Worm (Caenorhabditis elegans) whole organism, young adult: ENCODE measurements around the gene C34D4.4.

ENCODE experiments used
- B0261.1 ChIP-seq: sonication (generic microtip); optimal IDR thresholded peaks from 2 replicates; lab custom pipeline; 2016; ENCODE audit warnings: mild to moderate bottlenecking, missing genetic modification characterization, moderate library complexity, missing compliant biosample characterization
- C06A6.2 ChIP-seq: fragments of 200-800 bp; sonication (Bioruptor generic); conservative IDR thresholded peaks from 2 replicates; pipeline ENCODE4 v1.3.6; 2022; ENCODE audit warnings: missing genetic modification characterization, missing compliant biosample characterization
- F23B12.7 ChIP-seq: sonication (generic microtip); optimal IDR thresholded peaks from 2 replicates; lab custom pipeline; 2017; ENCODE audit warnings: missing genetic modification characterization, mild to moderate bottlenecking, missing compliant biosample characterization, antibody characterized with exemption, moderate library complexity; ENCODE audit not compliant: insufficient read depth
- F37B4.10 ChIP-seq: fragments of 200-800 bp; sonication (Bioruptor generic); IDR thresholded peaks from 2 replicates; pipeline ENCODE4 v1.3.6; 2022; ENCODE audit warnings: missing genetic modification characterization, missing compliant biosample characterization
- F49E8.2 ChIP-seq: sonication (generic microtip); optimal IDR thresholded peaks from 3 replicates; lab custom pipeline; 2017; ENCODE audit warnings: missing genetic modification characterization, mild to moderate bottlenecking, missing compliant biosample characterization, antibody characterized with exemption, moderate library complexity; ENCODE audit not compliant: insufficient read depth
- F57C9.4 ChIP-seq: sonication (generic microtip); optimal IDR thresholded peaks from 2 replicates; lab custom pipeline; 2017; ENCODE audit warnings: mild to moderate bottlenecking, missing genetic modification characterization, missing compliant biosample characterization
- Y67H2A.10 ChIP-seq: fragments of 200-800 bp; sonication (Bioruptor generic); conservative IDR thresholded peaks from 2 replicates; pipeline ENCODE4 v1.3.6; 2022; ENCODE audit warnings: missing genetic modification reagents, missing genetic modification characterization, missing compliant biosample characterization
- attf-5 ChIP-seq: fragments of 200-800 bp; sonication (Bioruptor generic); optimal IDR thresholded peaks from 2 replicates; lab custom pipeline; 2018; ENCODE audit warnings: mild to moderate bottlenecking, missing genetic modification characterization, missing compliant biosample characterization
- attf-6 ChIP-seq: fragments of 200-800 bp; sonication (Bioruptor generic); IDR thresholded peaks from 2 replicates; pipeline ENCODE4 v1.3.6; 2022; ENCODE audit warnings: missing genetic modification reagents, missing genetic modification characterization, missing compliant biosample characterization
- cebp-1 ChIP-seq, 2 experiments: fragments of 200-800 bp in 1 of 2; sonication (Bioruptor generic) in 1 of 2; sonication (generic microtip) in 1 of 2; IDR thresholded peaks in 1 of 2; optimal IDR thresholded peaks in 1 of 2; 2 replicates each; pipeline versions ENCODE4 v1.3.6 to Lab custom; 2017 to 2022; ENCODE audit warnings: missing compliant biosample characterization in 2 of 2, missing genetic modification characterization in 2 of 2, mild to moderate bottlenecking in 1 of 2, missing genetic modification reagents in 1 of 2, moderate library complexity in 1 of 2
- cebp-2 ChIP-seq: fragments of 200-800 bp; sonication (Bioruptor generic); IDR thresholded peaks from 2 replicates; pipeline ENCODE4 v1.3.6; 2022; ENCODE audit warnings: missing genetic modification characterization, missing compliant biosample characterization
- ceh-100 ChIP-seq: fragments of 200-800 bp; sonication (Bioruptor generic); IDR thresholded peaks from 2 replicates; pipeline ENCODE4 v1.3.6; 2022; ENCODE audit warnings: missing genetic modification reagents, missing genetic modification characterization, missing compliant biosample characterization
- ceh-27 ChIP-seq: fragments of 200-800 bp; sonication (Bioruptor generic); optimal IDR thresholded peaks from 2 replicates; lab custom pipeline; 2018; ENCODE audit warnings: mild to moderate bottlenecking, missing genetic modification characterization, moderate library complexity, missing compliant biosample characterization
- ceh-40 ChIP-seq: fragments of 200-800 bp; sonication (Bioruptor generic); IDR thresholded peaks from 2 replicates; pipeline ENCODE4 v1.3.6; 2022; ENCODE audit warnings: missing genetic modification characterization, missing compliant biosample characterization
- ceh-79 ChIP-seq: sonication (generic microtip); optimal IDR thresholded peaks from 2 replicates; lab custom pipeline; 2017; ENCODE audit warnings: mild to moderate bottlenecking, missing genetic modification characterization, missing compliant biosample characterization
- dpff-1 ChIP-seq: sonication (generic microtip); optimal IDR thresholded peaks from 2 replicates; lab custom pipeline; 2017; ENCODE audit warnings: mild to moderate bottlenecking, missing genetic modification characterization, missing compliant biosample characterization
- dpl-1 ChIP-seq: fragments of 150-350 bp; optimal IDR thresholded peaks from 2 replicates; lab custom pipeline; 2014; ENCODE audit warnings: missing biosample characterization, missing genetic modification reagents, missing genetic modification characterization
- egl-18 ChIP-seq: fragments of 200-800 bp; sonication (Bioruptor generic); IDR thresholded peaks from 2 replicates; pipeline ENCODE4 v1.3.6; 2022; ENCODE audit warnings: missing genetic modification reagents, missing genetic modification characterization, missing compliant biosample characterization
- hlh-12 ChIP-seq: sonication (generic microtip); optimal IDR thresholded peaks from 2 replicates; lab custom pipeline; 2016; ENCODE audit warnings: missing genetic modification characterization, missing compliant biosample characterization
- lag-1 ChIP-seq: fragments of 200-800 bp; sonication (Bioruptor generic); IDR thresholded peaks from 2 replicates; pipeline ENCODE4 v1.3.6; 2022; ENCODE audit warnings: missing genetic modification reagents, missing genetic modification characterization, missing compliant biosample characterization
- let-526 ChIP-seq: fragments of 200-800 bp; sonication (Bioruptor generic); IDR thresholded peaks from 2 replicates; pipeline ENCODE4 v1.3.6; 2022; ENCODE audit warnings: missing genetic modification reagents, missing genetic modification characterization, missing compliant biosample characterization
- lin-54 ChIP-seq: fragments of 200-800 bp; sonication (Bioruptor generic); optimal IDR thresholded peaks from 2 replicates; lab custom pipeline; 2018; ENCODE audit warnings: mild to moderate bottlenecking, missing genetic modification characterization, missing compliant biosample characterization
- lsl-1 ChIP-seq: fragments of 200-800 bp; sonication (Bioruptor generic); optimal IDR thresholded peaks from 2 replicates; lab custom pipeline; 2018; ENCODE audit warnings: mild to moderate bottlenecking, missing genetic modification characterization, moderate library complexity, missing compliant biosample characterization
- lsy-27 ChIP-seq: sonication (generic microtip); optimal IDR thresholded peaks from 2 replicates; lab custom pipeline; 2017; ENCODE audit warnings: missing genetic modification characterization, mild to moderate bottlenecking, missing compliant biosample characterization, antibody characterized with exemption, missing genotype, borderline replicate concordance; ENCODE audit not compliant: insufficient read depth
- madf-8 ChIP-seq: fragments of 200-800 bp; sonication (Bioruptor generic); conservative IDR thresholded peaks from 2 replicates; pipeline ENCODE4 v1.3.6; 2022; ENCODE audit warnings: missing genetic modification reagents, missing genetic modification characterization, missing compliant biosample characterization
- mxl-1 ChIP-seq: sonication (generic microtip); optimal IDR thresholded peaks from 2 replicates; lab custom pipeline; 2016; ENCODE audit warnings: missing genetic modification characterization, missing compliant biosample characterization
- nfya-2 ChIP-seq: fragments of 200-800 bp; sonication (Bioruptor generic); IDR thresholded peaks from 2 replicates; pipeline ENCODE4 v1.3.6; 2022; ENCODE audit warnings: missing genetic modification reagents, missing genetic modification characterization, missing compliant biosample characterization
- nhr-27 ChIP-seq: fragments of 200-800 bp; sonication (Bioruptor generic); optimal IDR thresholded peaks from 2 replicates; lab custom pipeline; 2018; ENCODE audit warnings: mild to moderate bottlenecking, missing genetic modification characterization, moderate library complexity, missing compliant biosample characterization
- rcor-1 ChIP-seq: fragments of 200-800 bp; sonication (Bioruptor generic); IDR thresholded peaks from 2 replicates; pipeline ENCODE4 v1.3.6; 2022; ENCODE audit warnings: missing genetic modification reagents, missing genetic modification characterization, missing compliant biosample characterization
- repo-1 ChIP-seq: sonication (generic microtip); optimal IDR thresholded peaks from 2 replicates; lab custom pipeline; 2017; ENCODE audit warnings: mild to moderate bottlenecking, missing genetic modification characterization, missing compliant biosample characterization
- sea-2 ChIP-seq: fragments of 200-800 bp; sonication (Bioruptor generic); IDR thresholded peaks from 2 replicates; pipeline ENCODE4 v1.3.6; 2022; ENCODE audit warnings: missing genetic modification characterization, missing compliant biosample characterization
- snpc-1.3 ChIP-seq: sonication (generic microtip); optimal IDR thresholded peaks from 2 replicates; lab custom pipeline; 2017; ENCODE audit warnings: missing genetic modification characterization, mild to moderate bottlenecking, missing compliant biosample characterization, antibody characterized with exemption, moderate library complexity, missing genotype, missing genetic modification reagents; ENCODE audit not compliant: insufficient read depth
- snpc-4 ChIP-seq, 5 experiments: fragments of 150-350 bp in 1 of 5; sonication (generic microtip) in 4 of 5; optimal IDR thresholded peaks; 2 replicates each; lab custom pipeline; 2014 to 2018; ENCODE audit warnings: missing genetic modification characterization in 5 of 5, missing biosample characterization in 3 of 5, antibody characterized with exemption in 2 of 5, mild to moderate bottlenecking in 2 of 5, missing compliant biosample characterization in 2 of 5, missing genotype in 2 of 5, moderate library complexity in 2 of 5, missing genetic modification reagents in 1 of 5
- somi-1 ChIP-seq: fragments of 200-800 bp; sonication (Bioruptor generic); optimal IDR thresholded peaks from 2 replicates; lab custom pipeline; 2018; ENCODE audit warnings: mild to moderate bottlenecking, missing genetic modification characterization, missing compliant biosample characterization
- tbp1 ChIP-seq: fragments of 200-800 bp; sonication (Bioruptor generic); optimal IDR thresholded peaks from 2 replicates; lab custom pipeline; 2018; ENCODE audit warnings: mild to moderate bottlenecking, missing genetic modification characterization, missing compliant biosample characterization
- unc-130 ChIP-seq: sonication (generic microtip); optimal IDR thresholded peaks from 2 replicates; lab custom pipeline; 2016; ENCODE audit warnings: missing genetic modification reagents, missing genetic modification characterization, missing compliant biosample characterization
- xnd-1 ChIP-seq: sonication (generic microtip); optimal IDR thresholded peaks from 2 replicates; lab custom pipeline; 2016; ENCODE audit warnings: missing genotype, missing genetic modification reagents, missing genetic modification characterization, missing compliant biosample characterization
- zim-3 ChIP-seq: sonication (generic microtip); optimal IDR thresholded peaks from 2 replicates; lab custom pipeline; 2017; ENCODE audit warnings: mild to moderate bottlenecking, missing genetic modification characterization, moderate library complexity, missing compliant biosample characterization
- ztf-18 ChIP-seq: sonication (generic microtip); optimal IDR thresholded peaks from 2 replicates; lab custom pipeline; 2016; ENCODE audit warnings: missing genotype, mild to moderate bottlenecking, missing genetic modification characterization, missing compliant biosample characterization
- ztf-26 ChIP-seq: sonication (generic microtip); optimal IDR thresholded peaks from 2 replicates; lab custom pipeline; 2017; ENCODE audit warnings: missing genetic modification characterization, missing compliant biosample characterization

C34D4.4 gene

DNA sequence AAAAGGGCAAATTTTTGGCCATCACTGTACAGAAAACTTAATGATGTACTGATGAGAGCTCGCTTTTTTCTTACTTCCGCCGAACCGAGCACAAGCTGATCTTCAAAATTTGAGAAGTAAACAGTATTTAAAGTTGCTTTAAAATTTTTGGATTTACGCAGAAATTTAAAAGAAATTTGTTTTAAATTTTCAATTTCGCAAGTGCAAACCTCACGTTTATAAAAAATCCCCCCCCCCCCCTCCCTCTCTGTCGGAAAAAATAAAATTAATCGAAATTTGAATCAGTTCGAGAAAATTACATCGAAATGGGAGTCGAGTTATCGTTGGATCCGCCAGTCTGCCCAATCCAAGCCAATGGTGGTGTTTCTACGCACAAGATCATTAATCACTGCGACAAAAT is 4.2 kb downstream of the C34D4.4 start, which contains the start of gene C34D4.3:
Gene C34D4.3, plus strand, starts transcription at position 301 of the 400 bp plus-strand sequence.
- no peak for TF ChIP-seq let-526 (GFP tag; lab: Robert Waterston, UW)
- no peak for TF ChIP-seq F23B12.7 (tag; lab: Kevin White, UChicago)
- TF ChIP-seq lin-54 (GFP tag; lab: Kevin White, UChicago) = no peak
- TF ChIP-seq ceh-40 = no peak
- TF ChIP-seq zim-3 (tag; lab: Kevin White, UChicago) = no peak
- no peak for TF ChIP-seq dpff-1 (tag; lab: Kevin White, UChicago)
- no peak for TF ChIP-seq nhr-27 (tag; lab: Kevin White, UChicago)
- TF ChIP-seq attf-6 = no peak
- no peak for TF ChIP-seq hlh-12
- TF ChIP-seq B0261.1 (tag; lab: Kevin White, UChicago) = no peak
- no peak for TF ChIP-seq snpc-1.3
- no peak for TF ChIP-seq snpc-4 (GFP tag; optimal IDR thresholded peaks at IDR 0.05; lab: Kevin White, UChicago)
- TF ChIP-seq snpc-4 (tag; optimal IDR thresholded peaks at IDR 0.05; lab: Kevin White, UChicago) = no peak

ce11 chrIV:7154356-7154755 is 5.2 kb downstream of the C34D4.4 start, which contains the start of gene C34D4.2:
TSS of gene C34D4.2 (plus strand) at chrIV:7154656.
- TF ChIP-seq dpl-1 (no peak), Y67H2A.10 (GFP tag; lab: Robert Waterston, UW) (no peak), ceh-27 (no peak), cebp-2 (GFP tag; lab: Robert Waterston, UW) (no peak), nfya-2 (no peak), unc-130 (GFP tag; lab: Kevin White, UChicago) (no peak), lsy-27 (tag; lab: Kevin White, UChicago) (no peak), F37B4.10 (no peak)

- TF ChIP-seq madf-8 (no peak), mxl-1 (tag; lab: Kevin White, UChicago) (no peak), ceh-100 (no peak), snpc-4 (GFP tag; optimal IDR thresholded peaks at IDR 0.05; lab: Kevin White, UChicago) (no peak), snpc-4 (tag; optimal IDR thresholded peaks at IDR 0.05; lab: Kevin White, UChicago) (no peak), cebp-1 (GFP tag; IDR thresholded peaks at IDR 0.05; lab: Robert Waterston, UW) (no peak), cebp-1 (tag; optimal IDR thresholded peaks at IDR 0.05; lab: Kevin White, UChicago) (no peak), attf-5 (GFP tag; lab: Kevin White, UChicago) (no peak), egl-18 (GFP tag; lab: Robert Waterston, UW) (no peak), repo-1 (no peak), ztf-26 (tag; lab: Kevin White, UChicago) (no peak), C06A6.2 (GFP tag; lab: Robert Waterston, UW) (no peak), ceh-79 (tag; lab: Kevin White, UChicago) (no peak), lsl-1 (no peak)
- TF ChIP-seq, all 124 proteins: peak for 0
These were observed 7.2 kb downstream of the C34D4.4 start, which contains the start of gene maph-9 for ce11 chrIV:7156356-7156755. TSS of gene maph-9 (plus strand) at chrIV:7156628.

DNA sequence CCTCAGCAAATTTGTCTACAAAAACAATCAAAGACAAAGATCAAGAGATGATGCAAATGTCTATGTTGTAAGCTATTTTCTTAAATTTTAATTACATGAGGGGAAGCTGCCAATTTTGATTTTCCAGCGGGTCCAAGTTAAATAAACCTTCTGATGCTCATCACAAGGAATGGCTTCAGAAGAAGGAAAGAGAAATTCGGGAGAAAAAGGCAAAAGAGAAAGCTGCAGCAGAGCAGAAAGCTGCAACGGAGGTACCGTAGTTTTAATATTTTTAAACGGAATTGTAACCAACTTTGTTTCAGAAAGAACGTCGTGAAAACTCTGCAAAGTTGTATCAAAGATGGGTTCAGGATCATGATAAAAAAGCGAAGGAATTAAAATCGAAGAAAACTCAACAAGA is 9.0 kb downstream of the C34D4.4 start:
- TF ChIP-seq lag-1 (GFP tag; lab: Robert Waterston, UW) (no peak), tbp1 (no peak), F49E8.2 (no peak), xnd-1 (tag; lab: Kevin White, UChicago) (no peak), ztf-18 (tag; lab: Kevin White, UChicago) (no peak), rcor-1 (no peak), F57C9.4 (tag; lab: Kevin White, UChicago) (no peak), somi-1 (GFP tag; lab: Kevin White, UChicago) (no peak), sea-2 (no peak)
